Fruit fly (Drosophila melanogaster): ENCODE measurements around the gene CG31495.

DNA sequence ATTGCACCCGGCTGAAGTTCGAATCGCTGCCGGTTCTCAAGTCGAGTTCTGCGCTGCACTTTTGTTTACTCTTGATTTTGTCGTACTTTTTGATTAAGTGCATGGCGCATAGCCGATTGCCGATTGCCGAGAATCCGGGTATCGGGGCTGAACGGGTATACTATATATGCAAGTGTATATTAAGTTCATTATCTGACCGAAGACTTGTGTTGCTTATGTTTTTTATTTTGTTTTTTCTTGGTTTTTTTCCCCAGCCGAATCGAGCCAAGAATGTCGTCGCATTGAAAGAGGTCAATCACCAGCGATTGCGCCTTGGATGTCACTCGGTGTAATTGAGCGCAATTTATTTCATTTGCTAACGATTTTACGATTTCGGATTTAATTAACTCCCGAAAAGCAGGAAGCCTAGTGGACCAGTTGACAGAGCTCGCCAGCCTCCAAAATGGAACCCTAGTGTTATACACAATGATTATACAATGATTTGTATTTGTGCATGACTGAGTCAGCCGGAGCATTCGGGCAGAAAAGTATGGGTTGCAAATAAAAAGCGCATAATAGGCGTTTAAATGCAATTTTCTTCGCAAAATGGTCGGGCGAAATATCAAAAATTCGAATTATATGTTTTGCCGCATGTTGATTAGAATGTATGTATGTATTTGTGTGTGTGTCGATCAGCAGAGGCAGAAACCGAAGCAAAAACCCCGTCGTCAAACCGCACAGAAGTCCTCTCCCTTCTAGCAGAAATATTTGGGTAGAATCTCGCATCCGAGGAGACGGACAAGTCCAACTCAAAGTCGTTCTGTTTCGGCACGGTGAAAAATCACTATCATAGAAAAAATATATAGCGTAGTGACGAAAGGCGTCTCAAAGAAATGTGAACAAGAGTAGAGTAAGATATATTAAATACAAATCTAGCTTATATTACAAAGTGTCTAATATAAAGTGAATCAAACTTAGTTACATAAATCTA lies 11.5 kb downstream of the CG31495 start, which contains the start of gene Mst87F:
- TF ChIP-seq CG8478 (optimal IDR thresholded peaks at IDR 0.05) = no peak
- no peak for TF ChIP-seq CTCF (optimal IDR thresholded peaks at IDR 0.05)
